Worm (Caenorhabditis elegans) whole organism, midembryonic: ENCODE measurements around the gene F56B6.6.

Experiments
- T22C8.4 ChIP-seq: fragments of 200-800 bp; sonication (Bioruptor generic); IDR thresholded peaks from 2 replicates; pipeline ENCODE4 v1.3.6; 2022; ENCODE audit warnings: missing genetic modification characterization, missing compliant biosample characterization
- cog-1 ChIP-seq: sonication (generic microtip); optimal IDR thresholded peaks from 2 replicates; lab custom pipeline; 2016; ENCODE audit warnings: missing genetic modification characterization, missing compliant biosample characterization
- flt-1 ChIP-seq: fragments of 200-800 bp; sonication (Bioruptor generic); IDR thresholded peaks from 2 replicates; pipeline ENCODE4 v1.3.6; 2022; ENCODE audit warnings: missing genetic modification characterization, missing compliant biosample characterization
- klf-2 ChIP-seq: fragments of 200-800 bp; sonication (Bioruptor generic); conservative IDR thresholded peaks from 2 replicates; pipeline ENCODE4 v1.3.6; 2022; ENCODE audit warnings: missing genetic modification reagents, missing genetic modification characterization, missing compliant biosample characterization
- med-1 ChIP-seq: sonication (generic microtip); optimal IDR thresholded peaks from 2 replicates; lab custom pipeline; 2017; ENCODE audit warnings: missing genetic modification characterization, mild to moderate bottlenecking, missing compliant biosample characterization, antibody characterized with exemption, missing genetic modification reagents; ENCODE audit not compliant: insufficient read depth
- ref-1 ChIP-seq: fragments of 200-800 bp; sonication (Bioruptor generic); conservative IDR thresholded peaks from 2 replicates; pipeline ENCODE4 v1.3.6; 2022; ENCODE audit warnings: missing genetic modification reagents, missing genetic modification characterization, missing compliant biosample characterization
- tab-1 ChIP-seq: fragments of 200-800 bp; sonication (Bioruptor generic); IDR thresholded peaks from 2 replicates; pipeline ENCODE4 v1.3.6; 2022; ENCODE audit warnings: missing genetic modification characterization, missing compliant biosample characterization
- ztf-23 ChIP-seq: fragments of 200-800 bp; sonication (Bioruptor generic); IDR thresholded peaks from 2 replicates; pipeline ENCODE4 v1.3.6; 2022; ENCODE audit warnings: missing genetic modification reagents, missing genetic modification characterization, missing compliant biosample characterization
- ztf-29 ChIP-seq: fragments of 200-800 bp; sonication (Bioruptor generic); IDR thresholded peaks from 2 replicates; pipeline ENCODE4 v1.3.6; 2022; ENCODE audit warnings: missing genetic modification reagents, missing genetic modification characterization, missing compliant biosample characterization

F56B6.6 gene

ce11 chrX:3536302-3537251, 3.8 kb upstream of the F56B6.6 start:
- TF ChIP-seq med-1 (GFP tag; lab: Kevin White, UChicago) (no peak), ref-1 (GFP tag; lab: Robert Waterston, UW) (no peak), ztf-23 (GFP tag; lab: Robert Waterston, UW) (no peak), klf-2 (GFP tag; lab: Robert Waterston, UW) (no peak), ztf-29 (GFP tag; lab: Robert Waterston, UW) (no peak), T22C8.4 (GFP tag; lab: Robert Waterston, UW) (no peak), cog-1 (tag; lab: Kevin White, UChicago) (no peak), flt-1 (GFP tag; lab: Robert Waterston, UW) (no peak), tab-1 (GFP tag; lab: Robert Waterston, UW) (no peak)

- no peak for TF ChIP-seq T22C8.4 (GFP tag; lab: Robert Waterston, UW)
These were observed 2.7 kb upstream of the F56B6.6 start for ce11 chrX:3535505-3535904.

ce11 chrX:3534218-3534617, 1.4 kb upstream of the F56B6.6 start:
- no peak for TF ChIP-seq ztf-29 (GFP tag; lab: Robert Waterston, UW)

- no peak for TF ChIP-seq med-1 (GFP tag; lab: Kevin White, UChicago)
- TF ChIP-seq klf-2 (GFP tag; lab: Robert Waterston, UW), result no peak
- no peak for TF ChIP-seq tab-1 (GFP tag; lab: Robert Waterston, UW)
- no peak for TF ChIP-seq ztf-29 (GFP tag; lab: Robert Waterston, UW)
- no peak for TF ChIP-seq cog-1 (tag; lab: Kevin White, UChicago)
- no peak for TF ChIP-seq ztf-23 (GFP tag; lab: Robert Waterston, UW)
- no peak for TF ChIP-seq flt-1 (GFP tag; lab: Robert Waterston, UW)
- TF ChIP-seq T22C8.4 (GFP tag; lab: Robert Waterston, UW), result no peak
- no peak for TF ChIP-seq ref-1 (GFP tag; lab: Robert Waterston, UW)
These were observed 6.1 kb downstream of the F56B6.6 start for ce11 chrX:3526712-3527111.

- TF ChIP-seq klf-2 (GFP tag; lab: Robert Waterston, UW) (no peak), tab-1 (GFP tag; lab: Robert Waterston, UW) (no peak), ref-1 (GFP tag; lab: Robert Waterston, UW) (no peak), med-1 (GFP tag; lab: Kevin White, UChicago) (no peak), cog-1 (tag; lab: Kevin White, UChicago) (no peak), ztf-29 (GFP tag; lab: Robert Waterston, UW) (no peak), ztf-23 (GFP tag; lab: Robert Waterston, UW) (no peak), T22C8.4 (GFP tag; lab: Robert Waterston, UW) (no peak), flt-1 (GFP tag; lab: Robert Waterston, UW) (no peak)
These were observed 14.3 kb downstream of the F56B6.6 start, which contains the start of gene npr-16 for ce11 chrX:3518494-3518893. npr-16 (plus strand) TSS chrX:3518794.

- TF ChIP-seq ztf-23 (GFP tag; lab: Robert Waterston, UW) (no peak), T22C8.4 (GFP tag; lab: Robert Waterston, UW) (no peak), ztf-29 (GFP tag; lab: Robert Waterston, UW) (no peak), tab-1 (GFP tag; lab: Robert Waterston, UW) (no peak), flt-1 (GFP tag; lab: Robert Waterston, UW) (no peak), cog-1 (tag; lab: Kevin White, UChicago) (no peak), med-1 (GFP tag; lab: Kevin White, UChicago) (no peak)
These were observed 15.7 kb downstream of the F56B6.6 start for ce11 chrX:3517141-3517540.

ce11 chrX:3513715-3514114, 19.1 kb downstream of the F56B6.6 start:
- TF ChIP-seq flt-1 (GFP tag; lab: Robert Waterston, UW), result no peak
- TF ChIP-seq T22C8.4 (GFP tag; lab: Robert Waterston, UW), result no peak
- TF ChIP-seq ztf-23 (GFP tag; lab: Robert Waterston, UW), result no peak
- TF ChIP-seq ref-1 (GFP tag; lab: Robert Waterston, UW), result no peak
- no peak for TF ChIP-seq klf-2 (GFP tag; lab: Robert Waterston, UW)
- no peak for TF ChIP-seq tab-1 (GFP tag; lab: Robert Waterston, UW)
- TF ChIP-seq med-1 (GFP tag; lab: Kevin White, UChicago), result no peak
- TF ChIP-seq ztf-29 (GFP tag; lab: Robert Waterston, UW), result no peak
- no peak for TF ChIP-seq cog-1 (tag; lab: Kevin White, UChicago)

ce11 chrX:3508906-3509305, 23.9 kb downstream of the F56B6.6 start, which contains the start of gene sox-4:
sox-4 (minus strand) TSS chrX:3509006.
- TF ChIP-seq klf-2 (GFP tag; lab: Robert Waterston, UW) (no peak), ref-1 (GFP tag; lab: Robert Waterston, UW) (no peak)

ce11 chrX:3507214-3507613, 25.6 kb downstream of the F56B6.6 start:
- TF ChIP-seq ref-1 (GFP tag; lab: Robert Waterston, UW) (no peak), ztf-23 (GFP tag; lab: Robert Waterston, UW) (no peak)

ce11 chrX:3506556-3506955, 26.3 kb downstream of the F56B6.6 start:
- TF ChIP-seq tab-1 (GFP tag; lab: Robert Waterston, UW) (no peak), ref-1 (GFP tag; lab: Robert Waterston, UW) (no peak), ztf-23 (GFP tag; lab: Robert Waterston, UW) (no peak), T22C8.4 (GFP tag; lab: Robert Waterston, UW) (no peak), med-1 (GFP tag; lab: Kevin White, UChicago) (no peak), flt-1 (GFP tag; lab: Robert Waterston, UW) (no peak), ztf-29 (GFP tag; lab: Robert Waterston, UW) (no peak), cog-1 (tag; lab: Kevin White, UChicago) (no peak), klf-2 (GFP tag; lab: Robert Waterston, UW) (no peak)
